Fruit fly (Drosophila melanogaster) whole organism, embryonic: Measurements from ENCODE around the gene CG44001.

Source experiments
- B-H1 ChIP-seq: fragments of 200-800 bp; sonication (Bioruptor generic); IDR thresholded peaks from 3 replicates; pipeline ENCODE4 v1.3.6; 2022; ENCODE audit warnings: missing biosample characterization, missing genetic modification characterization
- CG10267 ChIP-seq: fragments of 200-800 bp; sonication (Bioruptor generic); optimal IDR thresholded peaks from 2 replicates; lab custom pipeline; 2018; ENCODE audit warnings: missing biosample characterization, mild to moderate bottlenecking, missing genetic modification characterization, moderate library complexity
- CG10274 ChIP-seq: fragments of 200-800 bp; sonication (Bioruptor generic); optimal IDR thresholded peaks from 3 replicates; lab custom pipeline; 2017; ENCODE audit warnings: missing biosample characterization, mild to moderate bottlenecking, missing genetic modification characterization
- CG10654 ChIP-seq: fragments of 200-800 bp; sonication (Bioruptor generic); optimal IDR thresholded peaks from 2 replicates; lab custom pipeline; 2016; ENCODE audit warnings: missing biosample characterization, missing genetic modification characterization
- CG11504 ChIP-seq: fragments of 200-800 bp; sonication (Bioruptor generic); optimal IDR thresholded peaks from 3 replicates; lab custom pipeline; 2019; ENCODE audit warnings: missing biosample characterization, mild to moderate bottlenecking, missing genetic modification characterization, moderate library complexity
- CG11723 ChIP-seq: fragments of 200-800 bp; sonication (Bioruptor generic); optimal IDR thresholded peaks from 2 replicates; lab custom pipeline; 2017; ENCODE audit warnings: missing biosample characterization, mild to moderate bottlenecking, missing genetic modification characterization
- CG12391 ChIP-seq: fragments of 200-800 bp; sonication (Bioruptor generic); optimal IDR thresholded peaks from 3 replicates; lab custom pipeline; 2018; ENCODE audit warnings: missing biosample characterization, mild to moderate bottlenecking, missing genetic modification characterization, moderate library complexity
- CG12769 ChIP-seq: fragments of 200-800 bp; sonication (Bioruptor generic); optimal IDR thresholded peaks from 2 replicates; lab custom pipeline; 2019; ENCODE audit warnings: missing biosample characterization, mild to moderate bottlenecking, missing genetic modification characterization, moderate library complexity
- CG14050 ChIP-seq: fragments of 200-800 bp; sonication (Bioruptor generic); IDR thresholded peaks from 3 replicates; pipeline ENCODE4 v1.3.6; 2022; ENCODE audit warnings: missing biosample characterization, missing genetic modification characterization
- CG14710 ChIP-seq: fragments of 200-800 bp; sonication (Bioruptor generic); optimal IDR thresholded peaks from 3 replicates; lab custom pipeline; 2019; ENCODE audit warnings: missing biosample characterization, mild to moderate bottlenecking, missing genetic modification characterization, moderate library complexity
- CG1832 ChIP-seq: fragments of 200-800 bp; sonication (Bioruptor generic); optimal IDR thresholded peaks from 2 replicates; lab custom pipeline; 2017; ENCODE audit warnings: missing biosample characterization, mild to moderate bottlenecking, missing genetic modification characterization, inconsistent platforms
- CG2116 ChIP-seq: fragments of 200-800 bp; sonication (Bioruptor generic); optimal IDR thresholded peaks from 3 replicates; lab custom pipeline; 2018; ENCODE audit warnings: missing biosample characterization, mild to moderate bottlenecking, missing genetic modification characterization
- CG30020 ChIP-seq: fragments of 200-800 bp; optimal IDR thresholded peaks from 2 replicates; lab custom pipeline; 2019; ENCODE audit warnings: missing biosample characterization, mild to moderate bottlenecking, missing genetic modification characterization, moderate library complexity
- CG31224 ChIP-seq: fragments of 200-800 bp; sonication (Bioruptor generic); IDR thresholded peaks from 2 replicates; pipeline ENCODE4 v1.3.6; 2022; ENCODE audit warnings: missing biosample characterization, missing genetic modification characterization
- CG3838 ChIP-seq: fragments of 200-800 bp; sonication (Bioruptor generic); optimal IDR thresholded peaks from 3 replicates; lab custom pipeline; 2016; ENCODE audit warnings: missing biosample characterization, missing genetic modification characterization
- CG43689 ChIP-seq: fragments of 200-800 bp; sonication (Bioruptor generic); IDR thresholded peaks from 2 replicates; pipeline ENCODE4 v1.3.6; 2022; ENCODE audit warnings: missing biosample characterization, missing genetic modification characterization
- CG4820 ChIP-seq: fragments of 200-800 bp; sonication (Bioruptor generic); optimal IDR thresholded peaks from 3 replicates; lab custom pipeline; 2016; ENCODE audit warnings: missing biosample characterization, missing genetic modification characterization
- CG5953 ChIP-seq: fragments of 200-800 bp; sonication (Bioruptor generic); IDR thresholded peaks from 2 replicates; pipeline ENCODE4 v1.3.6; 2022; ENCODE audit warnings: missing biosample characterization, missing genetic modification characterization
- CG6254 ChIP-seq: fragments of 200-800 bp; sonication (Bioruptor generic); optimal IDR thresholded peaks from 3 replicates; lab custom pipeline; 2017; ENCODE audit warnings: mild to moderate bottlenecking, missing biosample characterization, missing genetic modification reagents, missing genetic modification characterization
- CG7786 ChIP-seq: fragments of 200-800 bp; sonication (Bioruptor generic); optimal IDR thresholded peaks from 2 replicates; lab custom pipeline; 2016; ENCODE audit warnings: missing biosample characterization, missing genetic modification characterization
- CG9932 ChIP-seq: fragments of 200-800 bp; sonication (Bioruptor generic); IDR thresholded peaks from 2 replicates; pipeline ENCODE4 v1.3.6; 2022; ENCODE audit warnings: missing biosample characterization, missing genetic modification characterization
- Eip74EF ChIP-seq, 2 experiments: fragments of 200-800 bp in 1 of 2; fragments of >200 bp in 1 of 2; sonication (Bioruptor generic) in 1 of 2; optimal IDR thresholded peaks; 2 replicates each; lab custom pipeline; 2017 to 2019; ENCODE audit warnings: missing biosample characterization in 2 of 2, missing genetic modification characterization in 2 of 2, mild to moderate bottlenecking in 1 of 2, moderate library complexity in 1 of 2
- Ets65A ChIP-seq: fragments of 200-800 bp; sonication (Bioruptor generic); peaks from one replicate; lab custom pipeline; 2016; ENCODE audit warnings: missing biosample characterization, missing genetic modification characterization
- Fer2 ChIP-seq: fragments of 200-800 bp; sonication (Bioruptor generic); optimal IDR thresholded peaks from 2 replicates; lab custom pipeline; 2018; ENCODE audit warnings: missing biosample characterization, mild to moderate bottlenecking, missing genetic modification characterization, moderate library complexity
- Hey ChIP-seq: fragments of 200-800 bp; sonication (Bioruptor generic); optimal IDR thresholded peaks from 3 replicates; lab custom pipeline; 2018; ENCODE audit warnings: missing biosample characterization, mild to moderate bottlenecking, missing genetic modification characterization
- Kr ChIP-seq: fragments of 200-800 bp; sonication (Bioruptor generic); optimal IDR thresholded peaks from 2 replicates; lab custom pipeline; 2017; ENCODE audit warnings: missing biosample characterization, mild to moderate bottlenecking, missing genetic modification characterization
- NC2β ChIP-seq: fragments of 200-800 bp; sonication (Bioruptor generic); optimal IDR thresholded peaks from 2 replicates; lab custom pipeline; 2016; ENCODE audit warnings: missing biosample characterization, missing genetic modification characterization
- Nf-YA ChIP-seq: fragments of 200-800 bp; sonication (Bioruptor generic); IDR thresholded peaks from 2 replicates; pipeline ENCODE4 v1.3.6; 2022; ENCODE audit warnings: missing biosample characterization, missing genetic modification characterization
- Opbp ChIP-seq: fragments of 200-800 bp; sonication (Bioruptor generic); IDR thresholded peaks from 3 replicates; pipeline ENCODE4 v1.3.6; 2022; ENCODE audit warnings: missing biosample characterization, missing genetic modification characterization; ENCODE audit not compliant: partially characterized antibody
- Sry-δ ChIP-seq: fragments of 200-800 bp; sonication (Bioruptor generic); optimal IDR thresholded peaks from 2 replicates; lab custom pipeline; 2016; ENCODE audit warnings: missing biosample characterization, missing genetic modification characterization
- TFAM ChIP-seq: fragments of 200-800 bp; sonication (Bioruptor generic); optimal IDR thresholded peaks from 2 replicates; lab custom pipeline; 2017; ENCODE audit warnings: missing biosample characterization, missing genetic modification characterization, inconsistent platforms
- Taf1 ChIP-seq: fragments of 200-800 bp; sonication (Bioruptor generic); IDR thresholded peaks from 2 replicates; pipeline ENCODE4 v1.3.6; 2022; ENCODE audit warnings: missing biosample characterization, missing genetic modification characterization
- Xbp1 ChIP-seq: fragments of 200-800 bp; sonication (Bioruptor generic); optimal IDR thresholded peaks from 3 replicates; lab custom pipeline; 2016; ENCODE audit warnings: missing biosample characterization, mild to moderate bottlenecking, missing genetic modification characterization
- bowl ChIP-seq: fragments of 200-800 bp; sonication (Bioruptor generic); IDR thresholded peaks from 2 replicates; pipeline ENCODE4 v1.3.6; 2022; ENCODE audit warnings: missing biosample characterization, missing genetic modification characterization
- br ChIP-seq: fragments of >200 bp; optimal IDR thresholded peaks from 2 replicates; lab custom pipeline; 2017
- cato ChIP-seq: fragments of 200-800 bp; sonication (Bioruptor generic); optimal IDR thresholded peaks from 2 replicates; lab custom pipeline; 2016; ENCODE audit warnings: missing biosample characterization, missing genetic modification characterization, borderline replicate concordance
- ci ChIP-seq: fragments of 200-800 bp; sonication (Bioruptor generic); IDR thresholded peaks from 3 replicates; pipeline ENCODE4 v1.3.6; 2022; ENCODE audit warnings: missing biosample characterization, missing genetic modification characterization
- crol ChIP-seq: fragments of 200-800 bp; sonication (Bioruptor generic); IDR thresholded peaks from 2 replicates; pipeline ENCODE4 v1.3.6; 2022; ENCODE audit warnings: missing biosample characterization, missing genetic modification characterization
- disco-r ChIP-seq: fragments of 200-800 bp; sonication (Bioruptor generic); optimal IDR thresholded peaks from 2 replicates; lab custom pipeline; 2016; ENCODE audit warnings: missing biosample characterization, missing genetic modification characterization
- fd96Cb ChIP-seq: fragments of 200-800 bp; sonication (Bioruptor generic); optimal IDR thresholded peaks from 2 replicates; lab custom pipeline; 2018; ENCODE audit warnings: missing biosample characterization, mild to moderate bottlenecking, missing genetic modification characterization, moderate library complexity
- grn ChIP-seq: fragments of 200-800 bp; sonication (Bioruptor generic); optimal IDR thresholded peaks from 3 replicates; lab custom pipeline; 2017; ENCODE audit warnings: missing biosample characterization, missing genetic modification characterization
- gsb ChIP-seq: fragments of 200-800 bp; sonication (Bioruptor generic); IDR thresholded peaks from 2 replicates; pipeline ENCODE4 v1.3.6; 2022; ENCODE audit warnings: missing biosample characterization, missing genetic modification characterization
- ken ChIP-seq: fragments of 200-800 bp; sonication (Bioruptor generic); IDR thresholded peaks from 3 replicates; pipeline ENCODE4 v1.3.6; 2022; ENCODE audit warnings: missing biosample characterization, missing genetic modification characterization
- mam ChIP-seq: fragments of 200-800 bp; sonication (Bioruptor generic); optimal IDR thresholded peaks from 3 replicates; lab custom pipeline; 2016; ENCODE audit warnings: missing biosample characterization, missing genetic modification characterization
- nom ChIP-seq: fragments of 200-800 bp; sonication (Bioruptor generic); optimal IDR thresholded peaks from 2 replicates; lab custom pipeline; 2017; ENCODE audit warnings: missing biosample characterization, missing genetic modification characterization, mild to moderate bottlenecking, moderate library complexity, missing genetic modification reagents
- pita ChIP-seq: fragments of 200-800 bp; sonication (Bioruptor generic); optimal IDR thresholded peaks from 2 replicates; lab custom pipeline; 2017; ENCODE audit warnings: missing biosample characterization, mild to moderate bottlenecking, missing genetic modification characterization
- pros ChIP-seq: fragments of 200-800 bp; sonication (Bioruptor generic); optimal IDR thresholded peaks from 3 replicates; lab custom pipeline; 2019; ENCODE audit warnings: missing biosample characterization, mild to moderate bottlenecking, missing genetic modification characterization, moderate library complexity
- slp2 ChIP-seq: fragments of 200-800 bp; sonication (Bioruptor generic); optimal IDR thresholded peaks from 2 replicates; lab custom pipeline; 2016; ENCODE audit warnings: missing biosample characterization, missing genetic modification characterization
- sob ChIP-seq: fragments of 200-800 bp; sonication (Bioruptor generic); IDR thresholded peaks from 2 replicates; pipeline ENCODE4 v1.3.6; 2022; ENCODE audit warnings: missing biosample characterization, missing genetic modification characterization
- tio ChIP-seq: fragments of 200-800 bp; sonication (Bioruptor generic); optimal IDR thresholded peaks from 2 replicates; lab custom pipeline; 2017; ENCODE audit warnings: missing biosample characterization, missing genetic modification characterization, inconsistent platforms

Gene CG44001

DNA sequence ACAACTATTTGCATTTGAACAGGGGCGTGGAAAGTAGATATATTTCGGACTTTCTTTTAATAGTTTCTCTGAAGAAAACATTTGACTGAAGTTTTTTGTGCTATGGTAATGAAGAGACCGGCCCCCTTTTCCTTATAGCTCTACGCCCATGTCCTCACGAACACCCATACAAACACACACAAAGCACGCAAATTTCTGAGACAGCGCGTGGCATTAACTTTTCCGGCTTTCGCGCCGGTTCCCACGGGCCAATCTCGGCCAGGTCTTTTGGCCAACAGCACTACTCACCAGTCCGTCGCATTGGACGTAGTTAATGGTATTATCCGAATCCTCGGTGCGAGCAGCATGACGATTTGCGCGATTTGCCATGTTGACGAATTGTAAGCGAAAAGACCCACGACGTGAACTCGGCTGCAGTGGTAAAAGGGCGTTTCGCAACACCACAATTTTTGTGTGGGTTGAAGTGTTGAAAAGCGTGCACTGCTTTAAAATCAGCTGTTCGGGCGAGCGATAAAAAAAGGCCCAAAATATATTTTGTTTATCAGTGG, 9.4 kb downstream of the CG44001 start, which contains the start of gene senju (continued):
- TF ChIP-seq Taf1 (GFP tag; lab: Robert Waterston, UW) (peak; percentile 60), fd96Cb (tag; lab: Kevin White, UChicago) (peak; percentile 61), nom (GFP tag; lab: Kevin White, UChicago) (peak; percentile 74), CG12391 (tag; lab: Kevin White, UChicago) (peak; percentile 83), bowl (GFP tag; lab: Robert Waterston, UW) (peak; percentile 49), CG9932 (GFP tag; lab: Robert Waterston, UW) (peak; percentile 83), br (lab: Kevin White, UChicago) (no peak), CG14710 (tag; lab: Kevin White, UChicago) (peak; percentile 69), CG31224 (GFP tag; lab: Robert Waterston, UW) (peak; percentile 63), TFAM (no peak), CG2116 (GFP tag; lab: Kevin White, UChicago) (peak; percentile 67), gsb (GFP tag; lab: Robert Waterston, UW) (no peak; the same call in none of the 2 replicates), tio (peak; percentile 83), slp2 (GFP tag; lab: Kevin White, UChicago) (peak; percentile 51), CG3838 (GFP tag; lab: Kevin White, UChicago) (peak; percentile 33), Kr (GFP tag; lab: Kevin White, UChicago) (peak; percentile 33), Eip74EF (GFP tag; optimal IDR thresholded peaks at IDR 0.05; lab: Kevin White, UChicago) (peak in 1 of 2 experiments; percentile 80), NC2β (peak; percentile 82), Opbp (GFP tag; lab: Robert Waterston, UW) (peak; percentile 100), CG12769 (tag; lab: Kevin White, UChicago) (peak; percentile 82), B-H1 (GFP tag; lab: Robert Waterston, UW) (peak; percentile 73), pita (GFP tag; lab: Kevin White, UChicago) (no peak), mam (GFP tag; lab: Kevin White, UChicago) (peak; percentile 86), ken (GFP tag; lab: Robert Waterston, UW) (peak; percentile 81), CG10267 (tag; lab: Kevin White, UChicago) (peak; percentile 99), grn (GFP tag; lab: Kevin White, UChicago) (peak; percentile 48), CG43689 (peak; percentile 76), pros (GFP tag; lab: Kevin White, UChicago) (peak; percentile 20), sob (peak; percentile 84), CG1832 (GFP tag; lab: Kevin White, UChicago) (peak; percentile 31), cato (GFP tag; lab: Kevin White, UChicago) (peak; percentile 58), CG4820 (GFP tag; lab: Kevin White, UChicago) (peak; percentile 64), Sry-δ (peak; percentile 45), Fer2 (tag; lab: Kevin White, UChicago) (peak; percentile 62), CG6254 (GFP tag; lab: Kevin White, UChicago) (peak; percentile 75), CG10654 (GFP tag; lab: Kevin White, UChicago) (peak; percentile 76), CG30020 (tag; lab: Kevin White, UChicago) (peak; percentile 55), CG7786 (peak; percentile 88), Xbp1 (GFP tag; lab: Kevin White, UChicago) (peak; percentile 88), CG14050 (peak; percentile 65), CG5953 (GFP tag; lab: Robert Waterston, UW) (peak; percentile 62; the same call in 1 of the 2 replicates), disco-r (GFP tag; lab: Kevin White, UChicago) (peak; percentile 64), ci (GFP tag; lab: Robert Waterston, UW) (peak; percentile 96), CG10274 (peak; percentile 21), crol (GFP tag; lab: Robert Waterston, UW) (peak; percentile 28; the same call in 1 of the 2 replicates), CG11504 (peak; percentile 76), Hey (peak; percentile 69), Nf-YA (GFP tag; lab: Robert Waterston, UW) (peak; percentile 39; the same call in 1 of the 2 replicates), CG11723 (GFP tag; lab: Kevin White, UChicago) (peak; percentile 81), Ets65A (peak; percentile 96)
